Worm (Caenorhabditis elegans): ENCODE measurements around the gene twk-3.

DNA sequence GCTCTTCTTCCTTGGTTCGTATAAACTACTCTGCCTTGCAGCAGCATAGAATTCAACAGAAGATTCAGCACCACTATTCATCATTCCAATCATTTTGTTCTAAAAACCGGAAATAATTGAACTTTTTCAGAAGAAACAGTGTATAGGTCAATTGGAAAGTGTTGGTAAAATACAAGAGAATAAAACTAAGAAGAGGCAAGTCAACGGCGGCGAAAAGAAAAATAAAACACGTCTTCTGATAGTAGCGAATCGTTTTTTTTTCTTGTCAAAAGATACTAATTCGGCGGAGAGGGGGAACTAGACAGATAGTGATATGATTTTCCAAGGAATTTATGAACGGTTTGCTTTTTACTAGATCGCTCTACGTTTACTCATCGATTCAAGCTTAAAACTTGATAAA lies 46.5 kb upstream of the twk-3 start, which contains the start of gene F35C11.6:
- TF ChIP-seq flt-1 (GFP tag; IDR thresholded peaks at IDR 0.05) (no peak), klf-2 (GFP tag; conservative IDR thresholded peaks at IDR 0.05) (no peak), ref-1 (GFP tag; conservative IDR thresholded peaks at IDR 0.05) (no peak)

Data from whole organism, midembryonic.